Fruit fly (Drosophila melanogaster) whole organism, wandering third instar larva: ENCODE data around the gene pzg.

ENCODE experiments used
- Dfd ChIP-seq: fragments of >200 bp; optimal IDR thresholded peaks from 2 replicates; lab custom pipeline; 2017; ENCODE audit warnings: missing biosample characterization, missing genetic modification characterization
- GATAd ChIP-seq: sonication (Bioruptor generic); optimal IDR thresholded peaks from 2 replicates; lab custom pipeline; 2016; ENCODE audit warnings: missing biosample characterization, missing genetic modification characterization
- Hr78 ChIP-seq: fragments of >200 bp; optimal IDR thresholded peaks from 2 replicates; lab custom pipeline; 2017; ENCODE audit warnings: missing biosample characterization, missing genetic modification characterization
- Vsx2 ChIP-seq: fragments of 200-300, 225-300 bp; sonication (Bioruptor generic); optimal IDR thresholded peaks from 2 replicates; lab custom pipeline; 2018; ENCODE audit warnings: missing biosample characterization, missing genetic modification characterization; ENCODE audit not compliant: partially characterized antibody
- br ChIP-seq: fragments of 200-800 bp; sonication (Bioruptor generic); optimal IDR thresholded peaks from 2 replicates; lab custom pipeline; 2016; ENCODE audit warnings: missing biosample characterization, missing genetic modification characterization
- ey ChIP-seq: fragments of 200-800 bp; sonication (Bioruptor generic); optimal IDR thresholded peaks from 2 replicates; lab custom pipeline; 2016; ENCODE audit warnings: missing biosample characterization, missing genetic modification characterization
- pan ChIP-seq: fragments of >200 bp; optimal IDR thresholded peaks from 2 replicates; lab custom pipeline; 2017

DNA sequence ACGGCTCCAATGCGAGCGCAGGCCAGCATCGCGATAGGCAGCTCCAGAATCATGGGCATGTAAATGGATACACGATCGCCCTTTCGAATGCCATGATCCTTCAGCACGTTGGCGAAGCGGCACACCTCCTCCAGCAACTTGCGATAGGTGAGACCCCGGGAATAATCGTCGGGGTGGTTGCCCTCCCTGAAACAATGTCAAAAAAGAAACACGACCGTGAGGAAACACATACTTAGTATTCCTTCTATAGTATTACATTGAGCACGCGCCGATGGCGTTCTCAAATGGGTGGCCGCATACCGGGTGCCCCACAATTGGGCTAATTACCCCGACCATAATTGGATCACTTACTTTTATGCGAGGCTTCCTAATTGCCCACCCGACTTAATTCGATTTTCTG is 12.4 kb upstream of the pzg start:
- TF ChIP-seq Dfd (GFP tag; lab: Kevin White, UChicago) (no peak), br (GFP tag; lab: Kevin White, UChicago) (no peak), Vsx2 (GFP tag; lab: Kevin White, UChicago) (no peak), pan (lab: Kevin White, UChicago) (no peak), ey (no peak), GATAd (no peak), Hr78 (no peak)
